Fruit fly (Drosophila melanogaster): ENCODE measurements around the gene Cyp4s3.

The Cyp4s3 gene

dm6 chrX:15085777-15086510 is 30.4 kb downstream of the Cyp4s3 start, which contains the start of the genes CG15027 and Dbct:
Gene CG15027 (minus strand): TSS chrX:15085827.
Gene Dbct (plus strand): TSS chrX:15086125.
- TF ChIP-seq Ssrp (tag; optimal IDR thresholded peaks at IDR 0.05): peak; percentile 61
- TF ChIP-seq pita (GFP tag; optimal IDR thresholded peaks at IDR 0.05): no peak
- TF ChIP-seq CG15479 (GFP tag; optimal IDR thresholded peaks at IDR 0.05): no peak
- no peak for TF ChIP-seq Eip74EF (GFP tag; optimal IDR thresholded peaks at IDR 0.05)
- no peak for TF ChIP-seq CG10431 (GFP tag; optimal IDR thresholded peaks at IDR 0.05)
- TF ChIP-seq CG12071 (GFP tag; optimal IDR thresholded peaks at IDR 0.05): no peak
- TF ChIP-seq CG7786 (GFP tag; optimal IDR thresholded peaks at IDR 0.05): no peak
- TF ChIP-seq CG33557 (GFP tag; optimal IDR thresholded peaks at IDR 0.05): peak; percentile 67
- TF ChIP-seq pfk (GFP tag; optimal IDR thresholded peaks at IDR 0.05): no peak
- peak; percentile 73 for TF ChIP-seq zfh1 (GFP tag; IDR thresholded peaks at IDR 0.05)
- peak; percentile 19 for TF ChIP-seq ATbp (GFP tag; optimal IDR thresholded peaks at IDR 0.05)
- TF ChIP-seq CG9727 (GFP tag; optimal IDR thresholded peaks at IDR 0.05): peak; percentile 73
- TF ChIP-seq Taf1 (GFP tag; IDR thresholded peaks at IDR 0.05): 0 out of 2 replicates have a peak, but pooled peaks have one; percentile 28
- TF ChIP-seq ato (GFP tag; IDR thresholded peaks at IDR 0.05; ENCODE audit: partially characterized antibody): 0 out of 2 replicates have a peak, but pooled peaks have one; percentile 24
- peak; percentile 63 for TF ChIP-seq sob (GFP tag; IDR thresholded peaks at IDR 0.05)
- TF ChIP-seq dm (GFP tag; optimal IDR thresholded peaks at IDR 0.05): peak; percentile 55
- TF ChIP-seq rib (GFP tag; IDR thresholded peaks at IDR 0.05): 0 out of 2 replicates have a peak, but pooled peaks have one; percentile 34
- TF ChIP-seq luna (GFP tag; optimal IDR thresholded peaks at IDR 0.05): no peak
- TF ChIP-seq sens (GFP tag): peak; percentile 6
- peak; percentile 56; the same call in 1 of the 2 replicates for TF ChIP-seq ara (GFP tag; IDR thresholded peaks at IDR 0.05)
- peak; percentile 62 for TF ChIP-seq inv (GFP tag; IDR thresholded peaks at IDR 0.05; ENCODE audit: partially characterized antibody)
- TF ChIP-seq scrt (GFP tag; optimal IDR thresholded peaks at IDR 0.05): peak; percentile 5
- TF ChIP-seq z (GFP tag; IDR thresholded peaks at IDR 0.05): no peak
- TF ChIP-seq tio (GFP tag; optimal IDR thresholded peaks at IDR 0.05): peak; percentile 24
- TF ChIP-seq CG17612 (GFP tag; IDR thresholded peaks at IDR 0.05): no peak
- 0 out of 3 replicates have a peak, but pooled peaks have one; percentile 33 for TF ChIP-seq CG11093 (GFP tag; IDR thresholded peaks at IDR 0.05)
- peak; percentile 83 for TF ChIP-seq CG13424 (tag; optimal IDR thresholded peaks at IDR 0.05)
- peak; percentile 33; the same call in 1 of the 2 replicates for TF ChIP-seq klu (GFP tag; IDR thresholded peaks at IDR 0.05)
- peak; percentile 6 for TF ChIP-seq Dip3 (GFP tag; optimal IDR thresholded peaks at IDR 0.05)
- peak; percentile 59 for TF ChIP-seq CG2120 (GFP tag; optimal IDR thresholded peaks at IDR 0.05)
- peak; percentile 51 for TF ChIP-seq CG16815 (GFP tag; optimal IDR thresholded peaks at IDR 0.05)
- peak; percentile 55 for TF ChIP-seq Hr3 (GFP tag; optimal IDR thresholded peaks at IDR 0.05)
- TF ChIP-seq Dek (tag; optimal IDR thresholded peaks at IDR 0.05): peak; percentile 46
- TF ChIP-seq chn (GFP tag; optimal IDR thresholded peaks at IDR 0.05): no peak
- no peak for TF ChIP-seq CG1792 (GFP tag; optimal IDR thresholded peaks at IDR 0.05)
- TF ChIP-seq bsh (GFP tag; optimal IDR thresholded peaks at IDR 0.05): peak in 1 of 2 experiments; percentile 69
- no peak for TF ChIP-seq CG6654 (GFP tag; optimal IDR thresholded peaks at IDR 0.05)
- peak in 1 of 2 experiments; percentile 66 for TF ChIP-seq Hr51 (GFP tag; optimal IDR thresholded peaks at IDR 0.05)
- peak; percentile 76 for TF ChIP-seq CG17829 (tag; optimal IDR thresholded peaks at IDR 0.05)
- 0 out of 3 replicates have a peak, but pooled peaks have one; percentile 37 for TF ChIP-seq CG2199 (GFP tag; IDR thresholded peaks at IDR 0.05)
- peak; percentile 38 for TF ChIP-seq CG13296 (GFP tag; optimal IDR thresholded peaks at IDR 0.05)
- TF ChIP-seq cas (GFP tag; IDR thresholded peaks at IDR 0.05): no peak
- TF ChIP-seq eyg (GFP tag; optimal IDR thresholded peaks at IDR 0.05): no peak
- TF ChIP-seq Stat92E (GFP tag; optimal IDR thresholded peaks at IDR 0.05): no peak
- no peak for TF ChIP-seq ro (GFP tag; IDR thresholded peaks at IDR 0.05)
- TF ChIP-seq caup (GFP tag; optimal IDR thresholded peaks at IDR 0.05; ENCODE audit: severe bottlenecking): peak; percentile 4
- TF ChIP-seq ranshi (GFP tag; IDR thresholded peaks at IDR 0.05): peak; percentile 63; the same call in 1 of the 2 replicates
- TF ChIP-seq CG8765 (GFP tag; IDR thresholded peaks at IDR 0.05): peak; percentile 26; the same call in 1 of the 2 replicates

Measured in whole organism, embryonic.